Worm (Caenorhabditis elegans): ENCODE measurements around the gene C36E6.2.
A peak's percentile ranks its signal among the peaks of the same experiment; 100 is the strongest.

The C36E6.2 gene

ce11 chrX:17474521-17475170 is 23.2 kb downstream of the C36E6.2 start, which contains the start of gene tps-1 (continued):
- TF ChIP-seq C16A3.4 (tag; optimal IDR thresholded peaks at IDR 0.05) (no peak), snu-23 (GFP tag; optimal IDR thresholded peaks at IDR 0.05) (peak; percentile 58), lin-13 (GFP tag; optimal IDR thresholded peaks at IDR 0.05) (no peak), sox-4 (tag; optimal IDR thresholded peaks at IDR 0.05) (no peak), nhr-90 (tag; optimal IDR thresholded peaks at IDR 0.05; ENCODE audit: poor library complexity) (no peak)

- TF ChIP-seq alr-1 (tag; optimal IDR thresholded peaks at IDR 0.05; ENCODE audit: borderline replicate concordance) (no peak), zip-4 (GFP tag; optimal IDR thresholded peaks at IDR 0.05) (no peak), pag-3 (tag; optimal IDR thresholded peaks at IDR 0.05; ENCODE audit: borderline replicate concordance, insufficient read depth) (no peak), C16A3.4 (tag; optimal IDR thresholded peaks at IDR 0.05) (no peak), xbp-1 (tag; optimal IDR thresholded peaks at IDR 0.05) (no peak), elt-2 (tag; optimal IDR thresholded peaks at IDR 0.05) (peak; percentile 71), nhr-77 (tag; optimal IDR thresholded peaks at IDR 0.05) (no peak), elt-3 (tag; optimal IDR thresholded peaks at IDR 0.05) (peak in 1 of 6 experiments; percentile 66), fkh-10 (GFP tag; optimal IDR thresholded peaks at IDR 0.05) (no peak), sox-4 (tag; optimal IDR thresholded peaks at IDR 0.05) (no peak), hlh-17 (GFP tag; optimal IDR thresholded peaks at IDR 0.05; ENCODE audit: borderline replicate concordance) (no peak), mdl-1 (tag; optimal IDR thresholded peaks at IDR 0.05) (no peak), nhr-90 (tag; optimal IDR thresholded peaks at IDR 0.05; ENCODE audit: poor library complexity) (peak; percentile 27), lin-14 (GFP tag; optimal IDR thresholded peaks at IDR 0.05) (peak; percentile 35), nhr-20 (tag; optimal IDR thresholded peaks at IDR 0.05) (peak; percentile 41), nhr-71 (tag; optimal IDR thresholded peaks at IDR 0.05) (peak; percentile 15), unc-130 (tag; optimal IDR thresholded peaks at IDR 0.05) (no peak), snu-23 (GFP tag; optimal IDR thresholded peaks at IDR 0.05) (peak; percentile 27), mep-1 (tag; optimal IDR thresholded peaks at IDR 0.05) (peak; percentile 3), lin-35 (GFP tag; optimal IDR thresholded peaks at IDR 0.05) (peak in 1 of 2 experiments; percentile 30), zag-1 (tag; optimal IDR thresholded peaks at IDR 0.05) (no peak), skn-1 (tag; optimal IDR thresholded peaks at IDR 0.05) (no peak), fos-1 (tag; optimal IDR thresholded peaks at IDR 0.05) (no peak), ets-5 (GFP tag; IDR thresholded peaks at IDR 0.05) (no peak), blmp-1 (tag; optimal IDR thresholded peaks at IDR 0.05) (peak; percentile 31), vab-15 (tag; optimal IDR thresholded peaks at IDR 0.05) (no peak), ztf-11 (tag; optimal IDR thresholded peaks at IDR 0.05) (no peak), grh-1 (GFP tag; IDR thresholded peaks at IDR 0.05) (no peak), nhr-84 (tag; optimal IDR thresholded peaks at IDR 0.05) (no peak), nhr-85 (tag) (no peak), ces-1 (GFP tag; optimal IDR thresholded peaks at IDR 0.05) (no peak)
These were observed 24.5 kb downstream of the C36E6.2 start for ce11 chrX:17475974-17476373.

ce11 chrX:17478677-17479076 is 27.2 kb downstream of the C36E6.2 start:
- TF ChIP-seq unc-86 (tag; optimal IDR thresholded peaks at IDR 0.05): no peak
- no peak for TF ChIP-seq nhr-28 (tag; optimal IDR thresholded peaks at IDR 0.05)
- peak; percentile 33 for TF ChIP-seq elt-2 (tag; optimal IDR thresholded peaks at IDR 0.05)

DNA sequence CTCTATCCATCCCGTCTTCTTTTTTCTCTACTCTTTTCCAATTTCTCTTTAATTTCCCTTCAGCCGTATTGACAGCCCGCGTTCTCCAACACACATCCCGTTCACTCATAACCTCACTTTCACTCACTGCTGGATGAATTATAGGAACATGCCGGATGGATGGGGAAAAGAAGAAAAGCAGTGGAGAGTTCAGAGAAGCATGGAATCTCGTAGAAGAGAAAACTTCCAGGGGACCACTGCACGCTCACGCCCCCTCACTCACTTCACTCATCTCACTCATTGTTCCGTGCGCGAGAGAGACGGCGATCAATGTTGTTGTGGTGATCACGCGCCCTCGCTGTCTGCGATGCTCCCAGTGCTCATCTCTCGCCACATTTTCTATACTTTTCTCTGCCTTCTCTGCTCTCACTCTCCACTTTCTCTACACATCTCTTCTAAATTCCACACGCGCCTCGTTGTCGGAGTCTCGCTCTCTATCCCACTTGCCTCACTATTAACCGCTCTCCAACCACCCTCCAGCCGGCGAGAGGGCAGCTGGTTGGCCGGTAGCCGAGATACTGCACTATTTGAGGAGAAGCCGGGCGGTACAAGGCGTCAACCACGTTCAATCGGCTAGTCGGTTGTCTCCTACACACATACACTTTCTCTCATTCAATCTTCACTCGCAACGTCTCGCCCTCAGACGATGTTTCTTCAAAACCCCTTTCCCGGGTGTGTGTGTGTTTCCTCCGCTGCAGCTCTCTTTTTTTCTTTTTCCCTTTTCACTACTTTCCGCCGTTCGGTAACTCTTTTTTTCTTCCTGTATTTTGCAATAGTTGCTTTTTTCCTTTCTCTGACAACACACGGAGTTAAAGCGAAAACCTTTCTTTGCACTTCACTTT is 28.5 kb downstream of the C36E6.2 start:
- TF ChIP-seq aly-2 (tag; optimal IDR thresholded peaks at IDR 0.05) (no peak), unc-130 (tag; optimal IDR thresholded peaks at IDR 0.05) (peak; percentile 67), ztf-4 (tag; optimal IDR thresholded peaks at IDR 0.05) (peak; percentile 93), nhr-12 (tag; optimal IDR thresholded peaks at IDR 0.05) (no peak), C16A3.4 (tag; optimal IDR thresholded peaks at IDR 0.05) (peak; percentile 70), nhr-28 (tag; optimal IDR thresholded peaks at IDR 0.05) (no peak), vab-15 (tag; optimal IDR thresholded peaks at IDR 0.05) (peak; percentile 48), irx-1 (tag; optimal IDR thresholded peaks at IDR 0.05) (peak; percentile 87), elt-3 (tag; optimal IDR thresholded peaks at IDR 0.05) (peak in 2 of 6 experiments; percentile 70 to 73), mab-9 (GFP tag; IDR thresholded peaks at IDR 0.05) (peak; percentile 75), hlh-17 (GFP tag; optimal IDR thresholded peaks at IDR 0.05; ENCODE audit: borderline replicate concordance) (no peak), ztf-11 (tag; optimal IDR thresholded peaks at IDR 0.05) (peak in 1 of 2 experiments; percentile 60), lin-35 (GFP tag; optimal IDR thresholded peaks at IDR 0.05) (peak; percentile 52 to 78), tlp-1 (tag; optimal IDR thresholded peaks at IDR 0.05) (no peak), C34B4.2 (tag; optimal IDR thresholded peaks at IDR 0.05) (peak; percentile 50), skn-1 (tag; optimal IDR thresholded peaks at IDR 0.05) (peak; percentile 75), ets-5 (GFP tag; IDR thresholded peaks at IDR 0.05) (no peak), F16B12.6 (tag; optimal IDR thresholded peaks at IDR 0.05) (no peak), pax-3 (tag; optimal IDR thresholded peaks at IDR 0.05) (peak; percentile 89)

All from whole organism, L1 larva.